Fruit fly (Drosophila melanogaster) whole organism, embryonic: ENCODE measurements around the gene nAChRalpha7.

Experiments used
- Adf1 ChIP-seq: fragments of 200-800 bp; sonication (Bioruptor generic); IDR thresholded peaks from 2 replicates; pipeline ENCODE4 v1.3.6; 2022; ENCODE audit warnings: missing biosample characterization, missing genetic modification characterization
- C15 ChIP-seq: fragments of 200-800 bp; sonication (Bioruptor generic); IDR thresholded peaks from 3 replicates; pipeline ENCODE4 v1.3.6; 2022; ENCODE audit warnings: missing biosample characterization, missing genetic modification characterization
- CG10209 ChIP-seq: fragments of 200-800 bp; sonication (Bioruptor generic); optimal IDR thresholded peaks from 3 replicates; lab custom pipeline; 2017; ENCODE audit warnings: missing biosample characterization, mild to moderate bottlenecking, missing genetic modification characterization, missing genetic modification reagents
- CG12299 ChIP-seq: fragments of 200-800 bp; sonication (Bioruptor generic); optimal IDR thresholded peaks from 2 replicates; lab custom pipeline; 2018; ENCODE audit warnings: missing biosample characterization, mild to moderate bottlenecking, missing genetic modification characterization
- CG12942 ChIP-seq: fragments of 200-800 bp; sonication (Bioruptor generic); optimal IDR thresholded peaks from 3 replicates; lab custom pipeline; 2016; ENCODE audit warnings: missing biosample characterization, missing genetic modification characterization
- CG13624 ChIP-seq: fragments of 200-800 bp; sonication (Bioruptor generic); optimal IDR thresholded peaks from 2 replicates; lab custom pipeline; 2016; ENCODE audit warnings: missing biosample characterization, missing genetic modification characterization
- CG15696 ChIP-seq: fragments of 200-800 bp; sonication (Bioruptor generic); optimal IDR thresholded peaks from 2 replicates; lab custom pipeline; 2019; ENCODE audit warnings: missing biosample characterization, mild to moderate bottlenecking, missing genetic modification characterization, moderate library complexity
- CG1602 ChIP-seq: fragments of 200-800 bp; sonication (Bioruptor generic); optimal IDR thresholded peaks from 3 replicates; lab custom pipeline; 2016; ENCODE audit warnings: missing biosample characterization, missing genetic modification characterization
- CG17186 ChIP-seq: fragments of 200-800 bp; sonication (Bioruptor generic); optimal IDR thresholded peaks from 3 replicates; lab custom pipeline; 2017; ENCODE audit warnings: missing biosample characterization, missing genetic modification reagents, missing genetic modification characterization
- CG17829 ChIP-seq: fragments of 200-800 bp; optimal IDR thresholded peaks from 2 replicates; lab custom pipeline; 2019; ENCODE audit warnings: missing biosample characterization, mild to moderate bottlenecking, missing genetic modification characterization, moderate library complexity
- CG3065 ChIP-seq: fragments of 200-800 bp; sonication (Bioruptor generic); optimal IDR thresholded peaks from 2 replicates; lab custom pipeline; 2016; ENCODE audit warnings: missing biosample characterization, missing genetic modification characterization
- CG32767 ChIP-seq: fragments of 200-800 bp; sonication (Bioruptor generic); IDR thresholded peaks from 2 replicates; pipeline ENCODE4 v1.3.6; 2022; ENCODE audit warnings: missing biosample characterization, missing genetic modification characterization
- CG3407 ChIP-seq: fragments of 200-800 bp; sonication (Bioruptor generic); optimal IDR thresholded peaks from 2 replicates; lab custom pipeline; 2018; ENCODE audit warnings: missing biosample characterization, mild to moderate bottlenecking, missing genetic modification characterization
- CG34376 ChIP-seq: fragments of 200-800 bp; sonication (Bioruptor generic); optimal IDR thresholded peaks from 2 replicates; lab custom pipeline; 2018; ENCODE audit warnings: missing biosample characterization, mild to moderate bottlenecking, missing genetic modification characterization
- CG34422 ChIP-seq: fragments of 200-800 bp; sonication (Bioruptor generic); IDR thresholded peaks from 3 replicates; pipeline ENCODE4 v1.3.6; 2022; ENCODE audit warnings: missing biosample characterization, missing genetic modification characterization
- CG4424 ChIP-seq: fragments of 200-800 bp; sonication (Bioruptor generic); optimal IDR thresholded peaks from 3 replicates; lab custom pipeline; 2016; ENCODE audit warnings: missing biosample characterization, missing genetic modification characterization
- CG6683 ChIP-seq: fragments of 200-800 bp; sonication (Bioruptor generic); optimal IDR thresholded peaks from 2 replicates; lab custom pipeline; 2017; ENCODE audit warnings: missing biosample characterization, mild to moderate bottlenecking, missing genetic modification characterization, missing genetic modification reagents
- CG6791 ChIP-seq: fragments of 200-800 bp; sonication (Bioruptor generic); IDR thresholded peaks from 3 replicates; pipeline ENCODE4 v1.3.6; 2022; ENCODE audit warnings: missing biosample characterization, missing genetic modification characterization; ENCODE audit not compliant: partially characterized antibody
- CG7556 ChIP-seq: fragments of 200-800 bp; sonication (Bioruptor generic); optimal IDR thresholded peaks from 2 replicates; lab custom pipeline; 2017; ENCODE audit warnings: missing biosample characterization, mild to moderate bottlenecking, missing genetic modification characterization
- CG8478 ChIP-seq: fragments of >200 bp; optimal IDR thresholded peaks from 2 replicates; lab custom pipeline; 2018
- CG8924 ChIP-seq: fragments of 200-800 bp; optimal IDR thresholded peaks from 3 replicates; lab custom pipeline; 2019; ENCODE audit warnings: missing biosample characterization, mild to moderate bottlenecking, missing genetic modification characterization, moderate library complexity
- Camta ChIP-seq: fragments of 200-800 bp; sonication (Bioruptor generic); optimal IDR thresholded peaks from 2 replicates; lab custom pipeline; 2016; ENCODE audit warnings: missing biosample characterization, missing genetic modification characterization
- CoRest ChIP-seq: fragments of 200-800 bp; sonication (Bioruptor generic); optimal IDR thresholded peaks from 3 replicates; lab custom pipeline; 2018; ENCODE audit warnings: missing biosample characterization, mild to moderate bottlenecking, missing genetic modification characterization, moderate library complexity
- D19A ChIP-seq: fragments of 200-800 bp; optimal IDR thresholded peaks from 3 replicates; lab custom pipeline; 2019; ENCODE audit warnings: missing biosample characterization, mild to moderate bottlenecking, missing genetic modification characterization, moderate library complexity
- Dfd ChIP-seq, 2 experiments: fragments of >200 bp; optimal IDR thresholded peaks; 2 replicates each; lab custom pipeline; 2017; ENCODE audit warnings: missing biosample characterization in 2 of 2, missing genetic modification characterization in 2 of 2
- Dll ChIP-seq: fragments of 200-800 bp; sonication (Bioruptor generic); IDR thresholded peaks from 4 replicates; pipeline ENCODE4 v1.3.6; 2022; ENCODE audit warnings: missing biosample characterization, missing genetic modification characterization; ENCODE audit not compliant: partially characterized antibody
- Dref ChIP-seq: fragments of 200-800 bp; sonication (Bioruptor generic); IDR thresholded peaks from 2 replicates; pipeline ENCODE4 v1.3.6; 2022; ENCODE audit warnings: missing biosample characterization, missing genetic modification characterization
- HmgD ChIP-seq: fragments of 200-800 bp; sonication (Bioruptor generic); optimal IDR thresholded peaks from 3 replicates; lab custom pipeline; 2016; ENCODE audit warnings: missing biosample characterization, missing genetic modification characterization
- Hmr ChIP-seq: fragments of 200-800 bp; sonication (Bioruptor generic); optimal IDR thresholded peaks from 3 replicates; lab custom pipeline; 2017; ENCODE audit warnings: mild to moderate bottlenecking, missing biosample characterization, missing genetic modification reagents, missing genetic modification characterization
- Myb ChIP-seq: fragments of 200-800 bp; sonication (Bioruptor generic); optimal IDR thresholded peaks from 2 replicates; lab custom pipeline; 2016; ENCODE audit warnings: missing biosample characterization, missing genetic modification characterization
- PHDP ChIP-seq: fragments of 200-800 bp; sonication (Bioruptor generic); optimal IDR thresholded peaks from 3 replicates; lab custom pipeline; 2018; ENCODE audit warnings: missing biosample characterization, mild to moderate bottlenecking, missing genetic modification characterization, moderate library complexity
- Poxn ChIP-seq: fragments of 200-800 bp; sonication (Bioruptor generic); IDR thresholded peaks from 2 replicates; pipeline ENCODE4 v1.3.6; 2022; ENCODE audit warnings: missing biosample characterization, missing genetic modification characterization
- Rfx ChIP-seq: fragments of 200-800 bp; sonication (Bioruptor generic); IDR thresholded peaks from 2 replicates; pipeline ENCODE4 v1.3.6; 2022; ENCODE audit warnings: missing biosample characterization, missing genetic modification characterization
- Rx ChIP-seq: fragments of 200-800 bp; sonication (Bioruptor generic); IDR thresholded peaks from 2 replicates; pipeline ENCODE4 v1.3.6; 2022; ENCODE audit warnings: missing biosample characterization, missing genetic modification characterization
- Sox102F ChIP-seq: fragments of 200-800 bp; sonication (Bioruptor generic); optimal IDR thresholded peaks from 2 replicates; lab custom pipeline; 2018; ENCODE audit warnings: missing biosample characterization, mild to moderate bottlenecking, missing genetic modification characterization, moderate library complexity
- corto ChIP-seq: fragments of 200-800 bp; sonication (Bioruptor generic); optimal IDR thresholded peaks from 2 replicates; lab custom pipeline; 2016; ENCODE audit warnings: missing biosample characterization, mild to moderate bottlenecking, missing genetic modification characterization, moderate library complexity
- cwo ChIP-seq: fragments of 200-800 bp; sonication (Bioruptor generic); optimal IDR thresholded peaks from 3 replicates; lab custom pipeline; 2017; ENCODE audit warnings: missing biosample characterization, missing genetic modification characterization, mild to moderate bottlenecking, moderate library complexity, missing genetic modification reagents
- dimm ChIP-seq: fragments of 200-800 bp; sonication (Bioruptor generic); IDR thresholded peaks from 2 replicates; pipeline ENCODE4 v1.3.6; 2022; ENCODE audit warnings: missing biosample characterization, missing genetic modification characterization
- dmrt11E ChIP-seq: fragments of 200-800 bp; sonication (Bioruptor generic); optimal IDR thresholded peaks from 3 replicates; lab custom pipeline; 2018; ENCODE audit warnings: missing biosample characterization, mild to moderate bottlenecking, missing genetic modification characterization, moderate library complexity
- dysf ChIP-seq: fragments of 200-800 bp; sonication (Bioruptor generic); IDR thresholded peaks from 3 replicates; pipeline ENCODE4 v1.3.6; 2022; ENCODE audit warnings: missing biosample characterization, missing genetic modification characterization
- eyg ChIP-seq: fragments of 200-800 bp; sonication (Bioruptor generic); optimal IDR thresholded peaks from 3 replicates; lab custom pipeline; 2016; ENCODE audit warnings: missing biosample characterization, missing genetic modification characterization
- ftz-f1 ChIP-seq: fragments of 200-800 bp; sonication (Bioruptor generic); optimal IDR thresholded peaks from 2 replicates; lab custom pipeline; 2016; ENCODE audit warnings: missing biosample characterization, missing genetic modification characterization
- gcm2 ChIP-seq: fragments of 200-800 bp; sonication (Bioruptor generic); optimal IDR thresholded peaks from 2 replicates; lab custom pipeline; 2016; ENCODE audit warnings: missing biosample characterization, missing genetic modification characterization
- hbn ChIP-seq: fragments of 200-800 bp; sonication (Bioruptor generic); IDR thresholded peaks from 2 replicates; pipeline ENCODE4 v1.3.6; 2022; ENCODE audit warnings: missing biosample characterization, missing genetic modification characterization; ENCODE audit not compliant: partially characterized antibody
- hkb ChIP-seq, 2 experiments: fragments of 200-800 bp in 1 of 2; fragments of >200 bp in 1 of 2; sonication (Bioruptor generic) in 1 of 2; IDR thresholded peaks in 1 of 2; optimal IDR thresholded peaks in 1 of 2; 2 replicates each; pipeline versions ENCODE4 v1.3.6 to Lab custom; 2017 to 2022; ENCODE audit warnings: missing biosample characterization in 1 of 2, missing genetic modification characterization in 1 of 2
- knrl ChIP-seq: fragments of 200-800 bp; sonication (Bioruptor generic); IDR thresholded peaks from 3 replicates; pipeline ENCODE4 v1.3.6; 2022; ENCODE audit warnings: missing biosample characterization, missing genetic modification characterization; ENCODE audit not compliant: partially characterized antibody
- pzg ChIP-seq: fragments of 200-800 bp; sonication (Bioruptor generic); optimal IDR thresholded peaks from 3 replicates; lab custom pipeline; 2018; ENCODE audit warnings: missing biosample characterization, mild to moderate bottlenecking, missing genetic modification characterization, moderate library complexity
- ro ChIP-seq: fragments of 200-800 bp; sonication (Bioruptor generic); IDR thresholded peaks from 2 replicates; pipeline ENCODE4 v1.3.6; 2022; ENCODE audit warnings: missing biosample characterization, missing genetic modification characterization
- tx ChIP-seq: fragments of 200-800 bp; sonication (Bioruptor generic); optimal IDR thresholded peaks from 2 replicates; lab custom pipeline; 2016; ENCODE audit warnings: missing biosample characterization, missing genetic modification characterization
- vnd ChIP-seq: fragments of 200-800 bp; sonication (Bioruptor generic); IDR thresholded peaks from 3 replicates; pipeline ENCODE4 v1.3.6; 2022; ENCODE audit warnings: missing biosample characterization, missing genetic modification characterization; ENCODE audit not compliant: partially characterized antibody

The nAChRalpha7 gene

dm6 chrX:19361406-19361859 lies 13.2 kb upstream of the nAChRalpha7 start (continued):
- TF ChIP-seq Rfx (GFP tag; lab: Robert Waterston, UW), result peak; percentile 44
- peak; percentile 61 for TF ChIP-seq D19A (tag; lab: Kevin White, UChicago)
- no peak for TF ChIP-seq Camta
- no peak for TF ChIP-seq hkb (optimal IDR thresholded peaks at IDR 0.05; lab: Kevin White, UChicago)
- peak; percentile 62 for TF ChIP-seq hkb (GFP tag; IDR thresholded peaks at IDR 0.05; lab: Robert Waterston, UW)
- TF ChIP-seq CG12942 (GFP tag; lab: Kevin White, UChicago), result peak; percentile 11
- peak; percentile 28; the same call in 1 of the 2 replicates for TF ChIP-seq Rx (GFP tag; lab: Robert Waterston, UW)
- TF ChIP-seq CG1602 (GFP tag; lab: Kevin White, UChicago), result peak; percentile 50
- peak; percentile 56 for TF ChIP-seq dmrt11E (tag; lab: Kevin White, UChicago)
- no peak for TF ChIP-seq CG6791
- peak; percentile 38; the same call in 1 of the 2 replicates for TF ChIP-seq CG32767
- no peak for TF ChIP-seq Dfd (GFP tag; optimal IDR thresholded peaks at IDR 0.05; lab: Kevin White, UChicago)
- no peak for TF ChIP-seq dimm (GFP tag; lab: Robert Waterston, UW)
- peak; percentile 46 for TF ChIP-seq CG4424
- peak; percentile 64 for TF ChIP-seq CG8924 (tag; lab: Kevin White, UChicago)
- peak; percentile 59 for TF ChIP-seq corto
- no peak for TF ChIP-seq C15 (GFP tag; lab: Robert Waterston, UW)
- peak; percentile 61 for TF ChIP-seq CG17829 (tag; lab: Kevin White, UChicago)
- peak; percentile 30 for TF ChIP-seq CG10209
- no peak for TF ChIP-seq vnd (GFP tag; lab: Robert Waterston, UW)
- peak; percentile 65 for TF ChIP-seq Sox102F (GFP tag; lab: Kevin White, UChicago)
- TF ChIP-seq Adf1 (GFP tag; lab: Robert Waterston, UW), result no peak; the same call in 1 of the 2 replicates
- TF ChIP-seq ro, result no peak
- TF ChIP-seq pzg, result no peak
- 0 out of 3 replicates have a peak, but pooled peaks have one; percentile 49 for TF ChIP-seq CG34422
- TF ChIP-seq cwo (GFP tag; lab: Kevin White, UChicago), result peak; percentile 52
- TF ChIP-seq CG3407 (GFP tag; lab: Kevin White, UChicago), result no peak
- TF ChIP-seq CG13624, result peak; percentile 24
- no peak for TF ChIP-seq Dref (GFP tag; lab: Robert Waterston, UW)
- peak; percentile 45 for TF ChIP-seq CoRest (tag; lab: Kevin White, UChicago)
- no peak for TF ChIP-seq knrl (GFP tag; lab: Robert Waterston, UW)
- peak; percentile 2 for TF ChIP-seq CG6683 (GFP tag; lab: Kevin White, UChicago)
- no peak for TF ChIP-seq Dll (GFP tag; lab: Robert Waterston, UW)
- TF ChIP-seq tx, result peak; percentile 50
- TF ChIP-seq Poxn (GFP tag; lab: Robert Waterston, UW), result no peak
- TF ChIP-seq Hmr (GFP tag; lab: Kevin White, UChicago), result peak; percentile 67
- no peak for TF ChIP-seq CG12299
- peak; percentile 17 for TF ChIP-seq CG3065 (GFP tag; lab: Kevin White, UChicago)
- peak; percentile 16 for TF ChIP-seq Myb (GFP tag; lab: Kevin White, UChicago)
- TF ChIP-seq hbn (GFP tag; lab: Robert Waterston, UW), result no peak
- TF ChIP-seq CG15696 (tag; lab: Kevin White, UChicago), result peak; percentile 11
- peak; percentile 54; the same call in 1 of the 3 replicates for TF ChIP-seq dysf (GFP tag; lab: Robert Waterston, UW)
- no peak for TF ChIP-seq gcm2 (GFP tag; lab: Kevin White, UChicago)
- peak; percentile 52 for TF ChIP-seq PHDP (tag; lab: Kevin White, UChicago)
- no peak for TF ChIP-seq eyg
- no peak for TF ChIP-seq ftz-f1 (GFP tag; lab: Kevin White, UChicago)
- TF ChIP-seq CG8478 (lab: Kevin White, UChicago), result no peak
- TF ChIP-seq CG17186 (GFP tag; lab: Kevin White, UChicago), result peak; percentile 15
- TF ChIP-seq HmgD, result peak; percentile 2
- TF ChIP-seq CG34376 (GFP tag; lab: Kevin White, UChicago), result no peak
- TF ChIP-seq CG7556, result peak; percentile 72
